Fruit fly (Drosophila melanogaster) whole organism, embryonic: ENCODE measurements around the gene nSMase.

Source experiments
- Abd-B ChIP-seq: fragments of 200-800 bp; sonication (Bioruptor generic); optimal IDR thresholded peaks from 2 replicates; lab custom pipeline; 2018; ENCODE audit warnings: missing biosample characterization, mild to moderate bottlenecking, missing genetic modification characterization, moderate library complexity
- BEAF-32 ChIP-seq: fragments of 200-800 bp; sonication (Bioruptor generic); optimal IDR thresholded peaks from 3 replicates; lab custom pipeline; 2017; ENCODE audit warnings: missing biosample characterization, missing genetic modification characterization, mild to moderate bottlenecking, moderate library complexity, missing genetic modification reagents
- C15 ChIP-seq: fragments of 200-800 bp; sonication (Bioruptor generic); IDR thresholded peaks from 3 replicates; pipeline ENCODE4 v1.3.6; 2022; ENCODE audit warnings: missing biosample characterization, missing genetic modification characterization
- CG10209 ChIP-seq: fragments of 200-800 bp; sonication (Bioruptor generic); optimal IDR thresholded peaks from 3 replicates; lab custom pipeline; 2017; ENCODE audit warnings: missing biosample characterization, mild to moderate bottlenecking, missing genetic modification characterization, missing genetic modification reagents
- CG11085 ChIP-seq: fragments of 200-800 bp; sonication (Bioruptor generic); IDR thresholded peaks from 2 replicates; pipeline ENCODE4 v1.3.6; 2022; ENCODE audit warnings: missing biosample characterization, missing genetic modification characterization
- CG11560 ChIP-seq: fragments of 200-800 bp; sonication (Bioruptor generic); IDR thresholded peaks from 3 replicates; pipeline ENCODE4 v1.3.6; 2022; ENCODE audit warnings: missing biosample characterization, missing genetic modification characterization
- CG12155 ChIP-seq: fragments of 200-800 bp; sonication (Bioruptor generic); optimal IDR thresholded peaks from 3 replicates; lab custom pipeline; 2016; ENCODE audit warnings: missing biosample characterization, missing genetic modification characterization
- CG12219 ChIP-seq: fragments of 200-800 bp; sonication (Bioruptor generic); optimal IDR thresholded peaks from 3 replicates; lab custom pipeline; 2018; ENCODE audit warnings: missing biosample characterization, mild to moderate bottlenecking, missing genetic modification characterization
- CG12236 ChIP-seq: fragments of 200-800 bp; sonication (Bioruptor generic); optimal IDR thresholded peaks from 2 replicates; lab custom pipeline; 2016; ENCODE audit warnings: missing biosample characterization, missing genetic modification characterization
- CG12942 ChIP-seq: fragments of 200-800 bp; sonication (Bioruptor generic); optimal IDR thresholded peaks from 3 replicates; lab custom pipeline; 2016; ENCODE audit warnings: missing biosample characterization, missing genetic modification characterization
- CG14441 ChIP-seq: fragments of 200-800 bp; sonication (Bioruptor generic); IDR thresholded peaks from 2 replicates; pipeline ENCODE4 v1.3.6; 2022; ENCODE audit warnings: missing biosample characterization, missing genetic modification characterization
- CG15011 ChIP-seq: fragments of 200-800 bp; sonication (Bioruptor generic); optimal IDR thresholded peaks from 3 replicates; lab custom pipeline; 2018; ENCODE audit warnings: missing biosample characterization, mild to moderate bottlenecking, missing genetic modification characterization
- CG18011 ChIP-seq: fragments of 200-800 bp; sonication (Bioruptor generic); optimal IDR thresholded peaks from 2 replicates; lab custom pipeline; 2017; ENCODE audit warnings: missing biosample characterization, missing genetic modification characterization, mild to moderate bottlenecking, moderate library complexity, missing genotype
- CG2678 ChIP-seq: fragments of 200-800 bp; sonication (Bioruptor generic); optimal IDR thresholded peaks from 3 replicates; lab custom pipeline; 2019; ENCODE audit warnings: missing biosample characterization, mild to moderate bottlenecking, missing genetic modification characterization, moderate library complexity
- CG4282 ChIP-seq: fragments of 200-800 bp; sonication (Bioruptor generic); optimal IDR thresholded peaks from 2 replicates; lab custom pipeline; 2016; ENCODE audit warnings: missing biosample characterization, missing genetic modification characterization
- CG43689 ChIP-seq: fragments of 200-800 bp; sonication (Bioruptor generic); IDR thresholded peaks from 2 replicates; pipeline ENCODE4 v1.3.6; 2022; ENCODE audit warnings: missing biosample characterization, missing genetic modification characterization
- CG4730 ChIP-seq: fragments of 200-800 bp; sonication (Bioruptor generic); IDR thresholded peaks from 2 replicates; pipeline ENCODE4 v1.3.6; 2022; ENCODE audit warnings: missing biosample characterization, missing genetic modification characterization
- CG5953 ChIP-seq: fragments of 200-800 bp; sonication (Bioruptor generic); IDR thresholded peaks from 2 replicates; pipeline ENCODE4 v1.3.6; 2022; ENCODE audit warnings: missing biosample characterization, missing genetic modification characterization
- CG6654 ChIP-seq: fragments of 200-800 bp; sonication (Bioruptor generic); optimal IDR thresholded peaks from 2 replicates; lab custom pipeline; 2017; ENCODE audit warnings: missing biosample characterization, mild to moderate bottlenecking, missing genetic modification characterization
- CG8290 ChIP-seq, 3 experiments: fragments of 200-800 bp; sonication (Bioruptor generic); optimal IDR thresholded peaks; 2 replicates each; lab custom pipeline; 2016 to 2019; ENCODE audit warnings: missing biosample characterization in 3 of 3, missing genetic modification characterization in 3 of 3, mild to moderate bottlenecking in 2 of 3, moderate library complexity in 1 of 3
- CG9609 ChIP-seq: fragments of 200-800 bp; sonication (Bioruptor generic); optimal IDR thresholded peaks from 3 replicates; lab custom pipeline; 2016; ENCODE audit warnings: missing biosample characterization, missing genetic modification characterization
- CoRest ChIP-seq: fragments of 200-800 bp; sonication (Bioruptor generic); optimal IDR thresholded peaks from 3 replicates; lab custom pipeline; 2018; ENCODE audit warnings: missing biosample characterization, mild to moderate bottlenecking, missing genetic modification characterization, moderate library complexity
- D19B ChIP-seq: fragments of 200-800 bp; sonication (Bioruptor generic); optimal IDR thresholded peaks from 2 replicates; lab custom pipeline; 2017; ENCODE audit warnings: missing biosample characterization, mild to moderate bottlenecking, missing genetic modification characterization
- Dp ChIP-seq: fragments of 200-800 bp; sonication (Bioruptor generic); optimal IDR thresholded peaks from 2 replicates; lab custom pipeline; 2018; ENCODE audit warnings: missing biosample characterization, mild to moderate bottlenecking, missing genetic modification characterization, moderate library complexity
- HLH3B ChIP-seq: fragments of 200-800 bp; sonication (Bioruptor generic); IDR thresholded peaks from 2 replicates; pipeline ENCODE4 v1.3.6; 2022; ENCODE audit warnings: missing biosample characterization, missing genetic modification characterization
- HLHmδ ChIP-seq: fragments of 200-800 bp; sonication (Bioruptor generic); optimal IDR thresholded peaks from 2 replicates; lab custom pipeline; 2018; ENCODE audit warnings: missing biosample characterization, mild to moderate bottlenecking, missing genetic modification characterization, moderate library complexity
- Hey ChIP-seq: fragments of 200-800 bp; sonication (Bioruptor generic); optimal IDR thresholded peaks from 3 replicates; lab custom pipeline; 2018; ENCODE audit warnings: missing biosample characterization, mild to moderate bottlenecking, missing genetic modification characterization
- Hr51 ChIP-seq, 2 experiments: fragments of 200-800 bp; sonication (Bioruptor generic); optimal IDR thresholded peaks; 2 replicates in 1 of 2; 3 replicates in 1 of 2; lab custom pipeline; 2016 to 2018; ENCODE audit warnings: missing biosample characterization in 2 of 2, missing genetic modification characterization in 2 of 2, mild to moderate bottlenecking in 1 of 2, moderate library complexity in 1 of 2
- Jarid2 ChIP-seq: fragments of 200-800 bp; sonication (Bioruptor generic); optimal IDR thresholded peaks from 3 replicates; lab custom pipeline; 2017; ENCODE audit warnings: mild to moderate bottlenecking, missing biosample characterization, missing genetic modification reagents, missing genetic modification characterization
- Lpt ChIP-seq: fragments of >200 bp; optimal IDR thresholded peaks from 2 replicates; lab custom pipeline; 2018; ENCODE audit warnings: missing biosample characterization, missing genetic modification characterization
- Pdp1 ChIP-seq, 2 experiments: fragments of 200-800 bp; sonication (Bioruptor generic); optimal IDR thresholded peaks; 3 replicates each; lab custom pipeline; 2016; ENCODE audit warnings: missing biosample characterization in 2 of 2, missing genetic modification characterization in 2 of 2, mild to moderate bottlenecking in 1 of 2, moderate library complexity in 1 of 2
- Ptx1 ChIP-seq: fragments of 200-800 bp; sonication (Bioruptor generic); IDR thresholded peaks from 2 replicates; pipeline ENCODE4 v1.3.6; 2022; ENCODE audit warnings: missing biosample characterization, missing genetic modification characterization
- Sox102F ChIP-seq: fragments of 200-800 bp; sonication (Bioruptor generic); optimal IDR thresholded peaks from 2 replicates; lab custom pipeline; 2018; ENCODE audit warnings: missing biosample characterization, mild to moderate bottlenecking, missing genetic modification characterization, moderate library complexity
- ara ChIP-seq: fragments of 200-800 bp; sonication (Bioruptor generic); IDR thresholded peaks from 2 replicates; pipeline ENCODE4 v1.3.6; 2022; ENCODE audit warnings: missing biosample characterization, missing genetic modification characterization
- bab2 ChIP-seq: fragments of 200-800 bp; sonication (Bioruptor generic); optimal IDR thresholded peaks from 2 replicates; lab custom pipeline; 2016; ENCODE audit warnings: missing biosample characterization, missing genetic modification characterization
- caup ChIP-seq: fragments of 200-800 bp; sonication (Bioruptor generic); optimal IDR thresholded peaks from 3 replicates; lab custom pipeline; 2017; ENCODE audit warnings: missing biosample characterization, mild to moderate bottlenecking, missing genetic modification characterization, moderate library complexity; ENCODE audit not compliant: severe bottlenecking
- croc ChIP-seq: fragments of 200-800 bp; sonication (Bioruptor generic); conservative IDR thresholded peaks from 3 replicates; pipeline ENCODE4 v1.3.6; 2022; ENCODE audit warnings: missing biosample characterization, missing genetic modification characterization
- dati ChIP-seq: fragments of 200-800 bp; sonication (Bioruptor generic); IDR thresholded peaks from 2 replicates; pipeline ENCODE4 v1.3.6; 2022; ENCODE audit warnings: missing biosample characterization, missing genetic modification characterization
- fd96Cb ChIP-seq: fragments of 200-800 bp; sonication (Bioruptor generic); optimal IDR thresholded peaks from 2 replicates; lab custom pipeline; 2018; ENCODE audit warnings: missing biosample characterization, mild to moderate bottlenecking, missing genetic modification characterization, moderate library complexity
- gcm ChIP-seq: fragments of 200-800 bp; sonication (Bioruptor generic); optimal IDR thresholded peaks from 2 replicates; lab custom pipeline; 2019; ENCODE audit warnings: missing biosample characterization, mild to moderate bottlenecking, missing genetic modification characterization, moderate library complexity
- hbn ChIP-seq: fragments of 200-800 bp; sonication (Bioruptor generic); IDR thresholded peaks from 2 replicates; pipeline ENCODE4 v1.3.6; 2022; ENCODE audit warnings: missing biosample characterization, missing genetic modification characterization; ENCODE audit not compliant: partially characterized antibody
- mirr ChIP-seq: fragments of 200-800 bp; sonication (Bioruptor generic); optimal IDR thresholded peaks from 3 replicates; lab custom pipeline; 2018; ENCODE audit warnings: missing biosample characterization, mild to moderate bottlenecking, missing genetic modification characterization
- odd ChIP-seq: fragments of 200-800 bp; sonication (Bioruptor generic); optimal IDR thresholded peaks from 2 replicates; lab custom pipeline; 2017; ENCODE audit warnings: missing biosample characterization, mild to moderate bottlenecking, missing genetic modification characterization
- peb ChIP-seq: fragments of 200-800 bp; sonication (Bioruptor generic); IDR thresholded peaks from 2 replicates; pipeline ENCODE4 v1.3.6; 2022; ENCODE audit warnings: missing biosample characterization, missing genetic modification characterization
- slou ChIP-seq: fragments of 200-800 bp; sonication (Bioruptor generic); optimal IDR thresholded peaks from 3 replicates; lab custom pipeline; 2016; ENCODE audit warnings: missing biosample characterization, missing genetic modification characterization
- so ChIP-seq: fragments of 200-800 bp; sonication (Bioruptor generic); IDR thresholded peaks from 3 replicates; pipeline ENCODE4 v1.3.6; 2022; ENCODE audit warnings: missing biosample characterization, missing genetic modification characterization
- z ChIP-seq: fragments of 200-800 bp; sonication (Bioruptor generic); IDR thresholded peaks from 3 replicates; pipeline ENCODE4 v1.3.6; 2022; ENCODE audit warnings: missing biosample characterization, missing genetic modification characterization
- zen ChIP-seq: fragments of 200-800 bp; sonication (Bioruptor generic); optimal IDR thresholded peaks from 3 replicates; lab custom pipeline; 2018; ENCODE audit warnings: missing biosample characterization, mild to moderate bottlenecking, missing genetic modification characterization, moderate library complexity

The nSMase gene

dm6 chr3L:3249997-3250774 is 31.2 kb downstream of the nSMase start (continued):
- TF ChIP-seq CG14441 (GFP tag; lab: Robert Waterston, UW) (peak; percentile 84), CG12236 (GFP tag; lab: Kevin White, UChicago) (peak; percentile 94), BEAF-32 (GFP tag; lab: Kevin White, UChicago) (peak; percentile 15), Ptx1 (peak; percentile 88), CG8290 (GFP tag; optimal IDR thresholded peaks at IDR 0.05; lab: Kevin White, UChicago) (peak; percentile 90), CG8290 (tag; optimal IDR thresholded peaks at IDR 0.05; lab: Kevin White, UChicago) (peak; percentile 68 to 78), bab2 (peak; percentile 93), ara (GFP tag; lab: Robert Waterston, UW) (peak; percentile 80), CG12942 (peak; percentile 94), CG11085 (peak; percentile 72; the same call in 1 of the 2 replicates), CG43689 (GFP tag; lab: Robert Waterston, UW) (no peak), Lpt (GFP tag; lab: Kevin White, UChicago) (no peak), CG11560 (tag; lab: Robert Waterston, UW) (peak; percentile 78), CoRest (peak; percentile 98), Abd-B (GFP tag; lab: Kevin White, UChicago) (peak; percentile 95), CG18011 (GFP tag; lab: Kevin White, UChicago) (peak; percentile 85), so (GFP tag; lab: Robert Waterston, UW) (peak; percentile 67; the same call in 1 of the 3 replicates), CG15011 (GFP tag; lab: Kevin White, UChicago) (peak; percentile 94), CG10209 (GFP tag; lab: Kevin White, UChicago) (peak; percentile 97), Hey (tag; lab: Kevin White, UChicago) (peak; percentile 71), CG9609 (GFP tag; lab: Kevin White, UChicago) (peak; percentile 96), CG2678 (peak; percentile 97), Hr51 (GFP tag; optimal IDR thresholded peaks at IDR 0.05; lab: Kevin White, UChicago) (peak; percentile 92 to 95), fd96Cb (tag; lab: Kevin White, UChicago) (peak; percentile 93), Pdp1 (GFP tag; optimal IDR thresholded peaks at IDR 0.05; lab: Kevin White, UChicago) (peak; percentile 92 to 96), peb (GFP tag; lab: Robert Waterston, UW) (peak; percentile 59), Dp (GFP tag; lab: Kevin White, UChicago) (peak; percentile 8), caup (peak; percentile 91), Sox102F (GFP tag; lab: Kevin White, UChicago) (peak; percentile 94), CG12219 (GFP tag; lab: Kevin White, UChicago) (peak; percentile 86), croc (GFP tag; lab: Robert Waterston, UW) (peak; percentile 88), HLHmδ (GFP tag; lab: Kevin White, UChicago) (no peak), CG6654 (GFP tag; lab: Kevin White, UChicago) (peak; percentile 88), dati (peak; percentile 38; the same call in 1 of the 2 replicates), C15 (GFP tag; lab: Robert Waterston, UW) (peak; percentile 61; the same call in 1 of the 3 replicates), Jarid2 (peak; percentile 74), D19B (GFP tag; lab: Kevin White, UChicago) (peak; percentile 88), gcm (GFP tag; lab: Kevin White, UChicago) (peak; percentile 90), CG12155 (GFP tag; lab: Kevin White, UChicago) (peak; percentile 89), mirr (peak; percentile 59), z (GFP tag; lab: Robert Waterston, UW) (no peak), zen (peak; percentile 85), slou (GFP tag; lab: Kevin White, UChicago) (peak; percentile 91), CG5953 (peak; percentile 16; the same call in 1 of the 2 replicates), HLH3B (GFP tag; lab: Robert Waterston, UW) (peak; percentile 85), CG4282 (peak; percentile 31), odd (peak; percentile 96), CG4730 (GFP tag; lab: Robert Waterston, UW) (peak; percentile 80), hbn (GFP tag; lab: Robert Waterston, UW) (no peak)
